Fruit fly (Drosophila melanogaster): ENCODE measurements around the gene CG1695.

The CG1695 gene

DNA sequence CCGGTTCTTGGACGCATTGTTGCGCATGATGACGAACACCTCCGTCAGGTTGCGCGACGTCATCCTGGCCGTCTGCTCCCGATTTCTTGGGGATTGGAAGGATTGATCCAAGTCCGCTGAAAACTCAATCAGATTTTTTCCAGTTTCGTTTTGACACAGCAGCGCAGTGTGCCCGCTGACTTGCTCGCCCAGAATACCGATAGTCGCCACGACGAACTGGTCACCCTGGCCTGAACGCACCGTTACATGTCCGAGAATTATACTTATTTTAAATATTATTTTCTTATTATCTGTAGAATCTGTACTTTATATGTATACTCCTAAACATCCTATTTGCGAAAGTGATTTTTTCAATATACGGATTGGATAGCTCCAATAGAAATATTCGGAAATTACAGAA, 40.2 kb upstream of the CG1695 start, which contains the start of gene Syx16 (continued):
- TF ChIP-seq CG6765 (GFP tag; optimal IDR thresholded peaks at IDR 0.05) = no peak
- no peak for TF ChIP-seq zen (tag; optimal IDR thresholded peaks at IDR 0.05)
- TF ChIP-seq sim (GFP tag; IDR thresholded peaks at IDR 0.05) = no peak
- no peak for TF ChIP-seq usp (GFP tag; optimal IDR thresholded peaks at IDR 0.05)
- peak; percentile 40 for TF ChIP-seq pzg (GFP tag; optimal IDR thresholded peaks at IDR 0.05)
- no peak for TF ChIP-seq CG11247 (GFP tag; IDR thresholded peaks at IDR 0.05)
- TF ChIP-seq CG12769 (tag; optimal IDR thresholded peaks at IDR 0.05) = no peak
- no peak for TF ChIP-seq CG17328 (GFP tag; IDR thresholded peaks at IDR 0.05)
- TF ChIP-seq CG1602 (GFP tag; optimal IDR thresholded peaks at IDR 0.05) = no peak
- peak; percentile 66 for TF ChIP-seq Myb (GFP tag; optimal IDR thresholded peaks at IDR 0.05)
- 0 out of 2 replicates have a peak, but pooled peaks have one; percentile 6 for TF ChIP-seq CG13287 (GFP tag; IDR thresholded peaks at IDR 0.05; ENCODE audit: partially characterized antibody)
- TF ChIP-seq lilli (GFP tag; optimal IDR thresholded peaks at IDR 0.05) = no peak
- 0 out of 3 replicates have a peak, but pooled peaks have one; percentile 10 for TF ChIP-seq Opbp (GFP tag; IDR thresholded peaks at IDR 0.05; ENCODE audit: partially characterized antibody)
- no peak for TF ChIP-seq Spps (tag; optimal IDR thresholded peaks at IDR 0.05)
- no peak for TF ChIP-seq E2f2 (GFP tag; IDR thresholded peaks at IDR 0.05)
- TF ChIP-seq bcd (GFP tag; optimal IDR thresholded peaks at IDR 0.05) = no peak
- peak; percentile 74 for TF ChIP-seq MESR4 (GFP tag; optimal IDR thresholded peaks at IDR 0.05)
- peak; percentile 59 for TF ChIP-seq gfzf (GFP tag; optimal IDR thresholded peaks at IDR 0.05)
- TF ChIP-seq Xbp1 (GFP tag; optimal IDR thresholded peaks at IDR 0.05) = no peak

DNA sequence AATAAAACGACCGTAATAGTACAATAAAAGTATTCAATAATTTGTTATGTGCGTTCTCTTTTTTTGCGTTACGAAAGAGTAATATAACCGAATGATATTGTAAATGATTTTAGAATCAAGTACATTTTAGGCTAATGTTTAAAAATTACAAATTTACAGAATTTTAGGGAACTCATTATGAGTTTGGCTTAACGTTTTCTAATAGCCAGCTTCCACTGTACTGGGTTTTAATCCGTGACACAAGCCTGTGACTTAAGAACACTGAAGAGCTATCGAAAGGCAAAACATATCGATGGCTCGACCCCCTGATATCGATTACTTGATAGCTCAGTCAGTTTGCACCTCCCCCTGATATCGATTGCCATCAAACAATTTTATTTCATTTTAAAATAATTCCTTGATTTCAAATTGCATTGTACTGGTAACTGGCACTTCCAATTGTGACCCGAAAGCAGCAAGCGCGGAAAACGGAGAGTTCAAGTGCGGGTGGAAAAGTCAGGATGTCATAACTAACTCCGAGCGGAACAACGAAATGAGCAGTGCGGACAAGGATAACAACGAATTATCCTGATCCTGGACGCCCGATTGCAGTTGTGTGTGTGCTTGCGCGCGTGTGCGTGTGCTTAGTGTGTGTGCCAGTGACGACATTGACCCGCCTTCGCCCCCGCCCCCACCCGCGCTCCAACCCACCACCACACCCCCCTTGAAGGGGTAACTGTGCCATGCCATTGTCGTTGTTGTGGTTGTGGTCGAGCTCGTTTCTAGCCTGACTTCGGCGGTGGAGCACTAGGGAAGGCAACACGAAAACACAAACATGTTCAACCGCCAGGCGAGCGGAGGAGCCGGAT, 39.5 kb upstream of the CG1695 start, which contains the start of gene HERC2:
Gene HERC2 (plus strand): TSS at position 330 of the 848 bp plus-strand sequence.
- TF ChIP-seq CG2199 (GFP tag; IDR thresholded peaks at IDR 0.05) = no peak
- TF ChIP-seq CG12942 (GFP tag; optimal IDR thresholded peaks at IDR 0.05) = peak; percentile 34
- TF ChIP-seq tx (GFP tag; optimal IDR thresholded peaks at IDR 0.05) = peak; percentile 15
- no peak for TF ChIP-seq klu (GFP tag; IDR thresholded peaks at IDR 0.05)
- TF ChIP-seq CG6791 (GFP tag; IDR thresholded peaks at IDR 0.05; ENCODE audit: partially characterized antibody) = peak; percentile 95
- TF ChIP-seq al (GFP tag; IDR thresholded peaks at IDR 0.05) = peak; percentile 59
- peak; percentile 90 for TF ChIP-seq sens (GFP tag)
- TF ChIP-seq CG31224 (GFP tag; IDR thresholded peaks at IDR 0.05) = no peak
- no peak for TF ChIP-seq Jarid2 (GFP tag; optimal IDR thresholded peaks at IDR 0.05)
- TF ChIP-seq CG16815 (GFP tag; optimal IDR thresholded peaks at IDR 0.05) = peak; percentile 23
- TF ChIP-seq CG18619 (GFP tag; optimal IDR thresholded peaks at IDR 0.05) = no peak
- TF ChIP-seq B-H2 (GFP tag; optimal IDR thresholded peaks at IDR 0.05) = no peak
- TF ChIP-seq trem (tag; optimal IDR thresholded peaks at IDR 0.05) = no peak
- TF ChIP-seq CG12659 (GFP tag; optimal IDR thresholded peaks at IDR 0.05) = peak; percentile 23
- TF ChIP-seq CG4707 (GFP tag; optimal IDR thresholded peaks at IDR 0.05) = no peak
- peak; percentile 69 for TF ChIP-seq Antp (GFP tag; optimal IDR thresholded peaks at IDR 0.05)
- no peak for TF ChIP-seq usp (GFP tag; optimal IDR thresholded peaks at IDR 0.05)
- TF ChIP-seq Sry-β (GFP tag; optimal IDR thresholded peaks at IDR 0.05) = no peak
- no peak for TF ChIP-seq CG31441 (GFP tag; IDR thresholded peaks at IDR 0.05)
- peak; percentile 7 for TF ChIP-seq Meics (GFP tag; optimal IDR thresholded peaks at IDR 0.05)
- TF ChIP-seq cad (GFP tag; optimal IDR thresholded peaks at IDR 0.05) = no peak
- TF ChIP-seq CG13624 (GFP tag; optimal IDR thresholded peaks at IDR 0.05) = peak; percentile 55
- no peak for TF ChIP-seq CG15479 (GFP tag; optimal IDR thresholded peaks at IDR 0.05)
- peak; percentile 45 for TF ChIP-seq nmo (GFP tag; optimal IDR thresholded peaks at IDR 0.05)
- TF ChIP-seq ara (GFP tag; IDR thresholded peaks at IDR 0.05) = no peak; the same call in 1 of the 2 replicates
- no peak for TF ChIP-seq Eip74EF (GFP tag; optimal IDR thresholded peaks at IDR 0.05)
- TF ChIP-seq ems (GFP tag; optimal IDR thresholded peaks at IDR 0.05) = no peak
- TF ChIP-seq CG18476 (GFP tag; optimal IDR thresholded peaks at IDR 0.05) = no peak
- no peak for TF ChIP-seq Atf6 (GFP tag; IDR thresholded peaks at IDR 0.05)
- TF ChIP-seq h (optimal IDR thresholded peaks at IDR 0.05) = no peak
- TF ChIP-seq prd (optimal IDR thresholded peaks at IDR 0.05) = no peak
- TF ChIP-seq prd (GFP tag; IDR thresholded peaks at IDR 0.05) = peak; percentile 77

Data from whole organism, embryonic.